Fruit fly (Drosophila melanogaster): Measurements from ENCODE around the gene Lk6.

- TF ChIP-seq EcR (GFP tag; optimal IDR thresholded peaks at IDR 0.05) (no peak), pan (optimal IDR thresholded peaks at IDR 0.05) (no peak), usp (GFP tag; optimal IDR thresholded peaks at IDR 0.05) (no peak), psq (optimal IDR thresholded peaks at IDR 0.05) (no peak)
Observed at dm6 chr3R:11760669-11761387, 3.4 kb downstream of the Lk6 start.
